Fruit fly (Drosophila melanogaster) whole organism, pupa: Measurements from ENCODE around the gene AstCC.

Experiments used
- CG12605 ChIP-seq: fragments of 200-800 bp; sonication (Bioruptor generic); IDR thresholded peaks from 2 replicates; pipeline ENCODE4 v1.3.6; 2022; ENCODE audit warnings: missing biosample characterization, missing genetic modification characterization
- CG14655 ChIP-seq: fragments of 200-800 bp; sonication (Bioruptor generic); optimal IDR thresholded peaks from 3 replicates; lab custom pipeline; 2017; ENCODE audit warnings: mild to moderate bottlenecking, missing biosample characterization, missing genetic modification reagents, missing genetic modification characterization
- CG15710 ChIP-seq: fragments of 200-800 bp; sonication (Bioruptor generic); optimal IDR thresholded peaks from 2 replicates; lab custom pipeline; 2018; ENCODE audit warnings: missing biosample characterization, mild to moderate bottlenecking, missing genetic modification characterization, moderate library complexity
- CG34367 ChIP-seq: fragments of 200-800 bp; sonication (Bioruptor generic); optimal IDR thresholded peaks from 2 replicates; lab custom pipeline; 2018; ENCODE audit warnings: missing biosample characterization, mild to moderate bottlenecking, missing genetic modification characterization
- CG4496 ChIP-seq: fragments of 200-800 bp; sonication (Bioruptor generic); IDR thresholded peaks from 3 replicates; pipeline ENCODE4 v1.3.6; 2022; ENCODE audit warnings: missing biosample characterization, missing genetic modification characterization
- CG8159 ChIP-seq: fragments of 200-800 bp; sonication (Bioruptor generic); optimal IDR thresholded peaks from 3 replicates; lab custom pipeline; 2018; ENCODE audit warnings: missing biosample characterization, mild to moderate bottlenecking, missing genetic modification characterization, moderate library complexity
- EcR ChIP-seq: fragments of 200-800 bp; sonication (Bioruptor generic); optimal IDR thresholded peaks from 3 replicates; lab custom pipeline; 2019; ENCODE audit warnings: missing biosample characterization, missing genetic modification characterization, mild to moderate bottlenecking, moderate library complexity, missing genetic modification reagents
- Ets98B ChIP-seq: fragments of 200-800 bp; sonication (Bioruptor generic); IDR thresholded peaks from 2 replicates; pipeline ENCODE4 v1.3.6; 2022; ENCODE audit warnings: missing biosample characterization, missing genetic modification characterization
- Snoo ChIP-seq: fragments of 200-800 bp; sonication (Bioruptor generic); optimal IDR thresholded peaks from 3 replicates; lab custom pipeline; 2017; ENCODE audit warnings: missing biosample characterization, mild to moderate bottlenecking, missing genetic modification characterization, inconsistent platforms
- gl ChIP-seq: fragments of 200-800 bp; sonication (Bioruptor generic); optimal IDR thresholded peaks from 2 replicates; lab custom pipeline; 2018; ENCODE audit warnings: missing biosample characterization, mild to moderate bottlenecking, missing genetic modification characterization
- rn ChIP-seq: fragments of 200-800 bp; sonication (Bioruptor generic); IDR thresholded peaks from 2 replicates; pipeline ENCODE4 v1.3.6; 2022; ENCODE audit warnings: missing biosample characterization, missing genetic modification characterization

DNA sequence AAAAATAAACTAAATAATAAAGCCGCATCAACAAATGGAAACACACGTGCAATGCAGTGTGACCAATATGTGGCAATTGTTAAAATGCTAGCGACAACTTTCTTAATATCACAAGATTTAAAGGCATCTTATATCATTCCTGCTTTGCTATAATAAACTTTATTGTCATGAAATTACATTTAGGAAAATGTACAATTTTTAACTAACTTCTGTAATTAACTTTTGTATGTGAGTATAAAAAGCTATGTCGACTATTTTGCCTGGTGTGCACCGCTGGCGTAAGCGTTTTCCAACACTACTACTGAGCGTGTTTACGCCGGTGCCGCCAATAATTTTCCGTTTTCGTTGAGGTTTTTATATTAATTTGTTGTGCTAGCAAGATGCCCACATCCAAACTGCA lies 38.5 kb upstream of the AstCC start, which contains the start of the genes Csl4 and Nup160:
- peak; percentile 77 for TF ChIP-seq CG4496 (GFP tag; lab: Robert Waterston, UW)
- no peak for TF ChIP-seq CG14655
- peak; percentile 69 for TF ChIP-seq Snoo (tag; lab: Kevin White, UChicago)
- TF ChIP-seq CG8159, result no peak
- TF ChIP-seq EcR, result no peak
- peak; percentile 44 for TF ChIP-seq CG34367 (tag; lab: Kevin White, UChicago)
- TF ChIP-seq CG12605 (GFP tag; lab: Robert Waterston, UW), result no peak
- TF ChIP-seq rn (GFP tag; lab: Robert Waterston, UW), result 0 out of 2 replicates have a peak, but pooled peaks have one; percentile 12
- peak; percentile 64; the same call in 1 of the 2 replicates for TF ChIP-seq Ets98B (GFP tag; lab: Robert Waterston, UW)
- peak; percentile 62 for TF ChIP-seq CG15710
- no peak for TF ChIP-seq gl (tag; lab: Kevin White, UChicago)
